Worm (Caenorhabditis elegans) whole organism, L4/young adult: ENCODE data around the gene fat-4.

ENCODE experiments used
- W03F9.2 ChIP-seq: fragments of 150-350 bp; optimal IDR thresholded peaks from 2 replicates; lab custom pipeline; 2014; ENCODE audit warnings: missing biosample characterization, missing genetic modification characterization
- dao-5 ChIP-seq: sonication (generic microtip); optimal IDR thresholded peaks from 2 replicates; lab custom pipeline; 2016; ENCODE audit warnings: missing genotype, missing genetic modification characterization, moderate library complexity, missing compliant biosample characterization
- him-1 ChIP-seq: sonication (generic microtip); optimal IDR thresholded peaks from 2 replicates; lab custom pipeline; 2016; ENCODE audit warnings: missing genotype, missing genetic modification reagents, missing genetic modification characterization, missing compliant biosample characterization

DNA sequence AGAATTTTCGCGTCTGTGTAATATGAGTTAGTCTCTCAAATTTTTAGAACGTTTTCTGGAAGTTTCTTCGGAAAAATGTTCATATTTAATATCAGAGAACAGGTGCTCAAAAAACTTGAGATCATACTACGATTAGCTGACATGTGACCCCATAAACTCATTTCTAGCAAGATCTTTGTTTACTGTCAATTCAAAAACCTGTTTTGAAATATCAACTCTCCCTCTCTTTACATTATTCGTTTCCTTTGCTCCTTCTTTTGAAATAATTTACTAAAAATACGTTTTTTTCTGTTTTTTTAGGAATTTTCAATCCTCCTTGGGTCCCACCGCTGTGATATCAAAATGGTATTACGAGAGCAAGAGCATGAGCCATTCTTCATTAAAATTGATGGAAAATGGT lies at the start of gene fat-4:
- TF ChIP-seq him-1 (tag; lab: Kevin White, UChicago) (no peak), dao-5 (no peak), W03F9.2 (no peak)
